Fruit fly (Drosophila melanogaster) whole organism, pupa: ENCODE data around the gene CG15473.

ENCODE experiments used
- CG12605 ChIP-seq: fragments of 200-800 bp; sonication (Bioruptor generic); IDR thresholded peaks from 2 replicates; pipeline ENCODE4 v1.3.6; 2022; ENCODE audit warnings: missing biosample characterization, missing genetic modification characterization
- CG14655 ChIP-seq: fragments of 200-800 bp; sonication (Bioruptor generic); optimal IDR thresholded peaks from 3 replicates; lab custom pipeline; 2017; ENCODE audit warnings: mild to moderate bottlenecking, missing biosample characterization, missing genetic modification reagents, missing genetic modification characterization
- CG15710 ChIP-seq: fragments of 200-800 bp; sonication (Bioruptor generic); optimal IDR thresholded peaks from 2 replicates; lab custom pipeline; 2018; ENCODE audit warnings: missing biosample characterization, mild to moderate bottlenecking, missing genetic modification characterization, moderate library complexity
- CG17806 ChIP-seq: fragments of 200-800 bp; sonication (Bioruptor generic); optimal IDR thresholded peaks from 2 replicates; lab custom pipeline; 2018; ENCODE audit warnings: missing biosample characterization, mild to moderate bottlenecking, missing genetic modification characterization, moderate library complexity
- CG32121 ChIP-seq: fragments of 200-800 bp; sonication (Bioruptor generic); IDR thresholded peaks from 2 replicates; pipeline ENCODE4 v1.3.6; 2022; ENCODE audit warnings: missing biosample characterization, missing genetic modification characterization
- CG8159 ChIP-seq: fragments of 200-800 bp; sonication (Bioruptor generic); optimal IDR thresholded peaks from 3 replicates; lab custom pipeline; 2018; ENCODE audit warnings: missing biosample characterization, mild to moderate bottlenecking, missing genetic modification characterization, moderate library complexity
- CG9948 ChIP-seq: fragments of 200-800 bp; sonication (Bioruptor generic); optimal IDR thresholded peaks from 2 replicates; lab custom pipeline; 2018; ENCODE audit warnings: missing biosample characterization, mild to moderate bottlenecking, missing genetic modification characterization, moderate library complexity
- EcR ChIP-seq: fragments of 200-800 bp; sonication (Bioruptor generic); optimal IDR thresholded peaks from 3 replicates; lab custom pipeline; 2019; ENCODE audit warnings: missing biosample characterization, missing genetic modification characterization, mild to moderate bottlenecking, moderate library complexity, missing genetic modification reagents
- Pif1B ChIP-seq: fragments of 200-800 bp; sonication (Bioruptor generic); optimal IDR thresholded peaks from 3 replicates; lab custom pipeline; 2016; ENCODE audit warnings: missing biosample characterization, missing genetic modification characterization
- Snoo ChIP-seq: fragments of 200-800 bp; sonication (Bioruptor generic); optimal IDR thresholded peaks from 3 replicates; lab custom pipeline; 2017; ENCODE audit warnings: missing biosample characterization, mild to moderate bottlenecking, missing genetic modification characterization, inconsistent platforms
- gl ChIP-seq: fragments of 200-800 bp; sonication (Bioruptor generic); optimal IDR thresholded peaks from 2 replicates; lab custom pipeline; 2018; ENCODE audit warnings: missing biosample characterization, mild to moderate bottlenecking, missing genetic modification characterization

- TF ChIP-seq gl (tag; lab: Kevin White, UChicago) (no peak), CG14655 (GFP tag; lab: Kevin White, UChicago) (no peak), CG8159 (no peak), Snoo (tag; lab: Kevin White, UChicago) (no peak), Pif1B (GFP tag; lab: Kevin White, UChicago) (no peak), CG9948 (no peak), CG12605 (GFP tag; lab: Robert Waterston, UW) (no peak), EcR (no peak), CG15710 (tag; lab: Kevin White, UChicago) (no peak), CG32121 (GFP tag; lab: Robert Waterston, UW) (no peak), CG17806 (tag; lab: Kevin White, UChicago) (no peak)
These were observed 44.6 kb downstream of the CG15473 start for dm6 chrX:4609737-4610136.
